Fruit fly (Drosophila melanogaster): ENCODE measurements around the gene Hpd.

Hpd gene

dm6 chr3L:20448773-20449172 lies 9.1 kb upstream of the Hpd start:
- TF ChIP-seq lola (GFP tag; optimal IDR thresholded peaks at IDR 0.05) (no peak), dsf (GFP tag; optimal IDR thresholded peaks at IDR 0.05; ENCODE audit: borderline replicate concordance) (no peak), Hr83 (GFP tag; optimal IDR thresholded peaks at IDR 0.05; ENCODE audit: poor library complexity, severe bottlenecking) (no peak), foxo (GFP tag; optimal IDR thresholded peaks at IDR 0.05) (no peak), psq (GFP tag; optimal IDR thresholded peaks at IDR 0.05) (no peak), CG9705 (GFP tag; optimal IDR thresholded peaks at IDR 0.05) (no peak), jim (GFP tag; optimal IDR thresholded peaks at IDR 0.05) (no peak), brk (GFP tag; optimal IDR thresholded peaks at IDR 0.05) (no peak), fru (GFP tag; optimal IDR thresholded peaks at IDR 0.05) (no peak), dmrt93B (GFP tag; optimal IDR thresholded peaks at IDR 0.05) (no peak), Vsx2 (GFP tag; optimal IDR thresholded peaks at IDR 0.05; ENCODE audit: partially characterized antibody) (no peak), pan (optimal IDR thresholded peaks at IDR 0.05) (no peak), Abd-B (GFP tag; optimal IDR thresholded peaks at IDR 0.05) (no peak)

- TF ChIP-seq sv (GFP tag; optimal IDR thresholded peaks at IDR 0.05) (no peak), Myc (optimal IDR thresholded peaks at IDR 0.05) (no peak), usp (GFP tag; optimal IDR thresholded peaks at IDR 0.05) (no peak), fru (GFP tag; optimal IDR thresholded peaks at IDR 0.05) (peak; percentile 4), dsf (GFP tag; optimal IDR thresholded peaks at IDR 0.05; ENCODE audit: borderline replicate concordance) (no peak), HLH106 (tag; optimal IDR thresholded peaks at IDR 0.05) (peak; percentile 67), sage (GFP tag; optimal IDR thresholded peaks at IDR 0.05) (no peak), psq (GFP tag; optimal IDR thresholded peaks at IDR 0.05) (peak; percentile 32), dl (GFP tag; optimal IDR thresholded peaks at IDR 0.05; ENCODE audit: insufficient read depth in 1 of 2, partially characterized antibody in 2 of 2) (no peak), Dif (GFP tag; optimal IDR thresholded peaks at IDR 0.05; ENCODE audit: partially characterized antibody) (no peak), h (GFP tag; optimal IDR thresholded peaks at IDR 0.05) (peak; percentile 67), Sp1 (GFP tag; optimal IDR thresholded peaks at IDR 0.05) (peak; percentile 79), rgr (GFP tag; optimal IDR thresholded peaks at IDR 0.05) (peak; percentile 76), pan (optimal IDR thresholded peaks at IDR 0.05) (no peak), Mio (GFP tag; optimal IDR thresholded peaks at IDR 0.05) (no peak), N (GFP tag; optimal IDR thresholded peaks at IDR 0.05) (no peak), Hr83 (GFP tag; optimal IDR thresholded peaks at IDR 0.05; ENCODE audit: poor library complexity, severe bottlenecking) (peak; percentile 76), Hr78 (GFP tag; optimal IDR thresholded peaks at IDR 0.05) (no peak), Dfd (GFP tag; optimal IDR thresholded peaks at IDR 0.05) (no peak), Jra (GFP tag; optimal IDR thresholded peaks at IDR 0.05) (no peak), brk (GFP tag; optimal IDR thresholded peaks at IDR 0.05) (peak; percentile 43), Vsx2 (GFP tag; optimal IDR thresholded peaks at IDR 0.05; ENCODE audit: partially characterized antibody) (no peak), Rel (GFP tag; optimal IDR thresholded peaks at IDR 0.05) (peak; percentile 16), Rel (tag; optimal IDR thresholded peaks at IDR 0.05) (peak; percentile 99), woc (GFP tag; optimal IDR thresholded peaks at IDR 0.05) (no peak), Hnf4 (GFP tag; optimal IDR thresholded peaks at IDR 0.05) (peak; percentile 57), br (GFP tag; optimal IDR thresholded peaks at IDR 0.05) (peak; percentile 24), OdsH (GFP tag; optimal IDR thresholded peaks at IDR 0.05) (peak; percentile 51), CrebA (GFP tag; optimal IDR thresholded peaks at IDR 0.05; ENCODE audit: borderline replicate concordance) (no peak), dmrt93B (GFP tag; optimal IDR thresholded peaks at IDR 0.05) (peak; percentile 54), jim (GFP tag; optimal IDR thresholded peaks at IDR 0.05) (no peak), CG32264 (GFP tag; optimal IDR thresholded peaks at IDR 0.05) (no peak), CG9705 (GFP tag; optimal IDR thresholded peaks at IDR 0.05) (peak; percentile 78), foxo (GFP tag; optimal IDR thresholded peaks at IDR 0.05) (peak in 1 of 2 experiments; percentile 58), Abd-B (GFP tag; optimal IDR thresholded peaks at IDR 0.05) (no peak), GATAd (GFP tag; optimal IDR thresholded peaks at IDR 0.05) (no peak), lola (GFP tag; optimal IDR thresholded peaks at IDR 0.05) (no peak), tai (GFP tag; optimal IDR thresholded peaks at IDR 0.05) (no peak), ey (GFP tag; optimal IDR thresholded peaks at IDR 0.05) (no peak)
These were observed 8.3 kb upstream of the Hpd start for dm6 chr3L:20447957-20448356.

All from whole organism, wandering third instar larva.